Fruit fly (Drosophila melanogaster) whole organism, adult: ENCODE results near the gene CG17283.
"Not testable (repeated sequence)": the region's sequence is repeated elsewhere in the genome, so short reads cannot be mapped to it uniquely, and the experiment has no call there.

Experiments
- CG11617 ChIP-seq: fragments of 200-800 bp; sonication (Bioruptor generic); optimal IDR thresholded peaks from 2 replicates; lab custom pipeline; 2017; ENCODE audit warnings: mild to moderate bottlenecking, missing biosample characterization, missing genetic modification reagents, missing genetic modification characterization
- CG12768 ChIP-seq: fragments of 200-800 bp; sonication (Bioruptor generic); optimal IDR thresholded peaks from 2 replicates; lab custom pipeline; 2017; ENCODE audit warnings: missing biosample characterization, missing genetic modification characterization, mild to moderate bottlenecking, moderate library complexity, missing genetic modification reagents
- CG14711 ChIP-seq: fragments of 200-800 bp; sonication (Bioruptor generic); optimal IDR thresholded peaks from 2 replicates; lab custom pipeline; 2018; ENCODE audit warnings: missing biosample characterization, mild to moderate bottlenecking, missing genetic modification characterization, moderate library complexity
- CG1620 ChIP-seq: fragments of 200-800 bp; sonication (Bioruptor generic); optimal IDR thresholded peaks from 2 replicates; lab custom pipeline; 2016; ENCODE audit warnings: missing biosample characterization, missing genetic modification characterization
- CG33017 ChIP-seq: fragments of 200-800 bp; sonication (Bioruptor generic); optimal IDR thresholded peaks from 2 replicates; lab custom pipeline; 2018; ENCODE audit warnings: missing biosample characterization, mild to moderate bottlenecking, missing genetic modification characterization, moderate library complexity
- CG5204 ChIP-seq: fragments of 200-800 bp; sonication (Bioruptor generic); optimal IDR thresholded peaks from 2 replicates; lab custom pipeline; 2016; ENCODE audit warnings: missing biosample characterization, missing genetic modification characterization
- CG7045 ChIP-seq: fragments of 200-800 bp; sonication (Bioruptor generic); optimal IDR thresholded peaks from 2 replicates; lab custom pipeline; 2017; ENCODE audit warnings: missing biosample characterization, mild to moderate bottlenecking, missing genetic modification characterization
- CG7101 ChIP-seq: fragments of 200-800 bp; sonication (Bioruptor generic); optimal IDR thresholded peaks from 2 replicates; lab custom pipeline; 2018; ENCODE audit warnings: missing biosample characterization, mild to moderate bottlenecking, missing genetic modification characterization, moderate library complexity
- Clk ChIP-seq: fragments of 200-800 bp; sonication (Bioruptor generic); optimal IDR thresholded peaks from 2 replicates; lab custom pipeline; 2017; ENCODE audit warnings: missing biosample characterization, missing genetic modification characterization
- Crg-1 ChIP-seq: fragments of 200-800 bp; sonication (Bioruptor generic); optimal IDR thresholded peaks from 2 replicates; lab custom pipeline; 2016; ENCODE audit warnings: missing biosample characterization, missing genetic modification characterization
- Hr96 ChIP-seq: fragments of 200-800 bp; sonication (Bioruptor generic); optimal IDR thresholded peaks from 2 replicates; lab custom pipeline; 2016; ENCODE audit warnings: missing biosample characterization, missing genetic modification characterization
- Mnt ChIP-seq: fragments of 200-800 bp; sonication (Bioruptor generic); optimal IDR thresholded peaks from 2 replicates; lab custom pipeline; 2016; ENCODE audit warnings: missing biosample characterization, mild to moderate bottlenecking, missing genetic modification characterization
- bab1 ChIP-seq: fragments of 200-800 bp; sonication (Bioruptor generic); optimal IDR thresholded peaks from 3 replicates; lab custom pipeline; 2019; ENCODE audit warnings: missing biosample characterization, mild to moderate bottlenecking, missing genetic modification characterization, moderate library complexity
- cic ChIP-seq: fragments of 200-800 bp; sonication (Bioruptor generic); optimal IDR thresholded peaks from 2 replicates; lab custom pipeline; 2017; ENCODE audit warnings: missing biosample characterization, mild to moderate bottlenecking, missing genetic modification characterization, moderate library complexity
- cnc ChIP-seq, 2 experiments: fragments of >200 bp; optimal IDR thresholded peaks; 2 replicates each; lab custom pipeline; 2017
- kay ChIP-seq: fragments of 200-800 bp; sonication (Bioruptor generic); peaks from one replicate; lab custom pipeline; 2016; ENCODE audit warnings: missing biosample characterization, missing genetic modification characterization, borderline replicate concordance
- ovo ChIP-seq: fragments of 200-800 bp; sonication (Bioruptor generic); optimal IDR thresholded peaks from 2 replicates; lab custom pipeline; 2016; ENCODE audit warnings: missing biosample characterization, missing genetic modification characterization
- pad ChIP-seq: fragments of 200-800 bp; sonication (Bioruptor generic); optimal IDR thresholded peaks from 3 replicates; lab custom pipeline; 2017; ENCODE audit warnings: missing biosample characterization, missing genetic modification characterization, mild to moderate bottlenecking, moderate library complexity, missing genetic modification reagents
- tj ChIP-seq: fragments of 200-800 bp; sonication (Bioruptor generic); optimal IDR thresholded peaks from 3 replicates; lab custom pipeline; 2017; ENCODE audit warnings: missing biosample characterization, mild to moderate bottlenecking, missing genetic modification characterization, moderate library complexity
- toe ChIP-seq: fragments of 200-800 bp; sonication (Bioruptor generic); optimal IDR thresholded peaks from 2 replicates; lab custom pipeline; 2016; ENCODE audit warnings: missing biosample characterization, missing genetic modification characterization

CG17283 gene

DNA sequence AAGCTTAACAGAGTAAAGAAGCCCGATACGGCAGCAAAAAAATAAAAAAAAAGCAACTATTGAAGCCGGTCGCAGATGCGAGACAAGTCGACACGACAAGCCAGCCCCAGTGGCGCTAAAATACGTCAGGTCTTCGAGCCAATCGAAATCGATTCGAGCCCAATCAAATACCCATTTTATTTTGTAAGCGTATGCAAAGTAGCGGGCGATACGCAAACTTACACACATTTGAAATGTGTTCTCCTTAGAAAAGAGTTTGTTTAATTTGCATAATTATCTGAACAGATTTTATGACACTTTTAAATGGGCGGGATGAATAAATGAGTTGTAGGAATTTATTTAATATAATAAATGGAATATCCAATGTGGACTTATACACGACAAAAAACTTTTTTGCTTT lies 39.9 kb downstream of the CG17283 start:
- no peak for TF ChIP-seq CG14711 (tag; lab: Kevin White, UChicago)
- no peak for TF ChIP-seq CG7101 (tag; lab: Kevin White, UChicago)
- TF ChIP-seq tj (GFP tag; lab: Kevin White, UChicago): no peak
- TF ChIP-seq cnc (optimal IDR thresholded peaks at IDR 0.05; lab: Kevin White, UChicago): no peak
- TF ChIP-seq kay (GFP tag; lab: Kevin White, UChicago): no peak
- TF ChIP-seq CG11617 (GFP tag; lab: Kevin White, UChicago): no peak
- TF ChIP-seq ovo (GFP tag; lab: Kevin White, UChicago): no peak
- TF ChIP-seq toe (GFP tag; lab: Kevin White, UChicago): no peak
- no peak for TF ChIP-seq CG33017 (tag; lab: Kevin White, UChicago)
- TF ChIP-seq bab1: no peak
- no peak for TF ChIP-seq CG7045
- no peak for TF ChIP-seq CG5204 (GFP tag; lab: Kevin White, UChicago)

DNA sequence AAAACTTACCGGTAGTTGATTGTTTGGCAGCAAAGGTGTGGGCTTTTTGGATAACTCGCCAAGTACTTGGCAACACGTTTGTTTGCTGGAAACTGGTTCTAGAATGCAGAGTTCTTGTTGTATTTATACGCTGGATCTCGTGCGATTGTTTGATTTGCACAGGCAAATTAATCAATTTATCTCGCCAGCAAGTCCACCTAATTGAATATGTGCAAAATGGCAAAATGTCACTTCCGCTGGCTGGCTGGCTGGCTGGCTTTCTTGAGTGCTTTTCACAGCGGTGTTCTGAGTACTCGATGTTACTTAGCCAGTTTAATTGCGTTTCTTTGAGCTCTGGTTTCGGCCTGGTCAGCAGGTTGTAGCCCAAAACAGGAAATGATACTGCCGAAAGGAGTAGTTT lies 41.1 kb downstream of the CG17283 start, which contains the start of gene Eh:
Gene Eh (minus strand): TSS at position 101 of the 400 bp plus-strand sequence.
- TF ChIP-seq CG7045: no peak
- TF ChIP-seq Clk (GFP tag; lab: Kevin White, UChicago): no peak
- TF ChIP-seq CG14711 (tag; lab: Kevin White, UChicago): no peak
- no peak for TF ChIP-seq CG11617 (GFP tag; lab: Kevin White, UChicago)
- no peak for TF ChIP-seq CG5204 (GFP tag; lab: Kevin White, UChicago)
- TF ChIP-seq bab1: no peak
- no peak for TF ChIP-seq CG12768
- no peak for TF ChIP-seq Crg-1 (GFP tag; lab: Kevin White, UChicago)
- no peak for TF ChIP-seq cic (GFP tag; lab: Kevin White, UChicago)
- TF ChIP-seq CG1620 (GFP tag; lab: Kevin White, UChicago): no peak
- no peak for TF ChIP-seq Hr96 (GFP tag; lab: Kevin White, UChicago)
- no peak for TF ChIP-seq kay (GFP tag; lab: Kevin White, UChicago)
- no peak for TF ChIP-seq ovo (GFP tag; lab: Kevin White, UChicago)
- TF ChIP-seq Mnt (GFP tag; lab: Kevin White, UChicago): no peak
- TF ChIP-seq toe (GFP tag; lab: Kevin White, UChicago): no peak
- TF ChIP-seq cnc (optimal IDR thresholded peaks at IDR 0.05; lab: Kevin White, UChicago): no peak
- no peak for TF ChIP-seq CG33017 (tag; lab: Kevin White, UChicago)
- TF ChIP-seq CG7101 (tag; lab: Kevin White, UChicago): no peak

DNA sequence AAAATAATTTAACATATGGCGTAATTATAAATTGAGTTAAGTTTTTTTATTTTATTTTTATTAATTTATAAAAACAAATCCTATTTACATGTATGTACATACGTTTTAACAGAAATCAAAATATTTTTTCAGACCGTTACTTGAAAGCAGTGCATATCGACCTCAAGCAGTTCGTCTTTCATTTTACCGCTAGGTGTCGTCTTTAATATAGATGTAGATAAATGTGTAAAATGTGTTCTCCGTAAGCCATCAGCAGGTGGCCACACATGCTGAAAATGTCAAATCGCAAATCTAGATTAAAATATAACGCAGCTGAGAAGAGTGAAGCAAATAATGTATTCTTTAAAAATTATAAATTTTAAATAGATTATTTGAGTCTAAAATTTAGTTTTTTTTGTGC lies 41.7 kb downstream of the CG17283 start:
- TF ChIP-seq ovo (GFP tag; lab: Kevin White, UChicago): no peak
- no peak for TF ChIP-seq bab1
- TF ChIP-seq CG7101 (tag; lab: Kevin White, UChicago): no peak
- TF ChIP-seq Crg-1 (GFP tag; lab: Kevin White, UChicago): no peak
- TF ChIP-seq cnc (optimal IDR thresholded peaks at IDR 0.05; lab: Kevin White, UChicago): no peak
- TF ChIP-seq Mnt (GFP tag; lab: Kevin White, UChicago): no peak
- no peak for TF ChIP-seq CG12768

DNA sequence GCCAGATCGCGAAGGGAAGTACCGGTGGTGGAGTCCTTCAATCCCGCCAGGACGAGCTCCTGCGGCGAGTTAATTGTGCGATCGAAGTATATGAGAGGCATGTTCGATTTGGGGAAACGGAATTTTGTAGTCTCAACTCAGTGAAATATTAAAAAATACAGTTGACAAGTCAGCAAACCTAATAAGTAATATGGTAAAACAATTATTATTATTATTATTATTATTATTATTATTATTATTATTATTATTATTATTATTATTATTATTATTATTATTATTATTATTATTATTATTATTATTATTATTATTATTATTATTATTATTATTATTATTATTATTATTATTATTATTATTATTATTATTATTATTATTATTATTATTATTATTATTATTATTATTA lies 49.0 kb downstream of the CG17283 start, which contains the start of gene CG14330:
Gene CG14330 (minus strand): TSS at position 101 of the 400 bp plus-strand sequence.
- TF ChIP-seq ovo (GFP tag; lab: Kevin White, UChicago); pad (GFP tag; lab: Kevin White, UChicago); bab1: not testable (repeated sequence)
